Worm (Caenorhabditis elegans) whole organism, L1 larva: ENCODE data around the gene rhy-1.

ENCODE experiments used
- C16A3.4 ChIP-seq: fragments of 150-350 bp; optimal IDR thresholded peaks from 2 replicates; lab custom pipeline; 2014; ENCODE audit warnings: missing biosample characterization, missing genetic modification characterization
- C34B4.2 ChIP-seq: sonication (generic microtip); optimal IDR thresholded peaks from 2 replicates; lab custom pipeline; 2017; ENCODE audit warnings: mild to moderate bottlenecking, missing genetic modification characterization, missing compliant biosample characterization
- aha-1 ChIP-seq: fragments of 150-350 bp; optimal IDR thresholded peaks from 2 replicates; lab custom pipeline; 2014; ENCODE audit warnings: missing biosample characterization, missing genetic modification characterization
- alr-1 ChIP-seq: fragments of 200-800 bp; sonication (Bioruptor generic); optimal IDR thresholded peaks from 2 replicates; lab custom pipeline; 2018; ENCODE audit warnings: borderline replicate concordance, mild to moderate bottlenecking, missing genetic modification characterization, missing compliant biosample characterization
- blmp-1 ChIP-seq: fragments of 150-350 bp; optimal IDR thresholded peaks from 2 replicates; lab custom pipeline; 2014; ENCODE audit warnings: missing biosample characterization, missing genetic modification characterization
- ceh-63 ChIP-seq: fragments of 200-800 bp; sonication (Bioruptor generic); optimal IDR thresholded peaks from 2 replicates; lab custom pipeline; 2018; ENCODE audit warnings: mild to moderate bottlenecking, missing genetic modification characterization, missing compliant biosample characterization
- dpl-1 ChIP-seq, 3 experiments: fragments of 150-350 bp in 2 of 3; sonication (generic microtip) in 1 of 3; optimal IDR thresholded peaks; 2 replicates each; lab custom pipeline; 2014 to 2017; ENCODE audit warnings: missing biosample characterization in 3 of 3, missing genetic modification characterization in 3 of 3, missing genetic modification reagents in 3 of 3
- efl-1 ChIP-seq, 4 experiments: fragments of 150-350 bp; optimal IDR thresholded peaks in 3 of 4; peaks in 1 of 4; 1 replicate in 1 of 4; 2 replicates in 3 of 4; lab custom pipeline; 2014; ENCODE audit warnings: missing biosample characterization in 2 of 4, missing genetic modification characterization in 2 of 4, missing genetic modification reagents in 2 of 4
- egl-13 ChIP-seq: sonication (generic microtip); optimal IDR thresholded peaks from 2 replicates; lab custom pipeline; 2016; ENCODE audit warnings: missing genotype, missing genetic modification reagents, missing genetic modification characterization, missing compliant biosample characterization
- elt-3 ChIP-seq, 6 experiments: fragments of 150-350 bp in 1 of 6; sonication (generic microtip); optimal IDR thresholded peaks; 2 replicates each; lab custom pipeline; 2017 to 2018; ENCODE audit warnings: missing biosample characterization in 6 of 6, missing genetic modification characterization in 6 of 6, inconsistent platforms in 1 of 6
- fkh-10 ChIP-seq: sonication (generic microtip); optimal IDR thresholded peaks from 2 replicates; lab custom pipeline; 2017; ENCODE audit warnings: missing biosample characterization, missing genetic modification reagents, missing genetic modification characterization
- fkh-8 ChIP-seq: sonication (generic microtip); optimal IDR thresholded peaks from 2 replicates; lab custom pipeline; 2016; ENCODE audit warnings: mild to moderate bottlenecking, missing genetic modification characterization, missing compliant biosample characterization
- hlh-17 ChIP-seq: fragments of 200-800 bp; sonication (Bioruptor generic); optimal IDR thresholded peaks from 2 replicates; lab custom pipeline; 2018; ENCODE audit warnings: missing genetic modification characterization, mild to moderate bottlenecking, missing compliant biosample characterization, moderate library complexity, borderline replicate concordance
- hlh-4 ChIP-seq: sonication (generic microtip); optimal IDR thresholded peaks from 2 replicates; lab custom pipeline; 2016; ENCODE audit warnings: mild to moderate bottlenecking, missing genetic modification characterization, missing compliant biosample characterization
- irx-1 ChIP-seq: sonication (generic microtip); optimal IDR thresholded peaks from 2 replicates; lab custom pipeline; 2016; ENCODE audit warnings: missing genetic modification characterization, missing compliant biosample characterization
- isw-1 ChIP-seq: fragments of 200-800 bp; sonication (Bioruptor generic); IDR thresholded peaks from 2 replicates; pipeline ENCODE4 v1.3.6; 2022; ENCODE audit warnings: missing genetic modification characterization, missing compliant biosample characterization
- jun-1 ChIP-seq: fragments of 150-350 bp; optimal IDR thresholded peaks from 2 replicates; lab custom pipeline; 2014; ENCODE audit warnings: missing biosample characterization, missing genetic modification reagents, missing genetic modification characterization
- lin-13 ChIP-seq: fragments of 150-350 bp; optimal IDR thresholded peaks from 2 replicates; lab custom pipeline; 2014; ENCODE audit warnings: missing biosample characterization, missing genetic modification reagents, missing genetic modification characterization
- lin-14 ChIP-seq: fragments of 200-800 bp; sonication (Bioruptor generic); optimal IDR thresholded peaks from 2 replicates; lab custom pipeline; 2018; ENCODE audit warnings: mild to moderate bottlenecking, missing genetic modification characterization, moderate library complexity, missing compliant biosample characterization
- lin-15B ChIP-seq: fragments of 150-350 bp; sonication (generic microtip); optimal IDR thresholded peaks from 3 replicates; lab custom pipeline; 2014; ENCODE audit warnings: missing biosample characterization, missing genetic modification characterization
- lin-35 ChIP-seq, 2 experiments: fragments of 150-350 bp; optimal IDR thresholded peaks; 2 replicates each; lab custom pipeline; 2014; ENCODE audit warnings: missing biosample characterization in 2 of 2, missing genetic modification characterization in 2 of 2, missing genetic modification reagents in 2 of 2
- lsy-2 ChIP-seq, 2 experiments: fragments of 150-350 bp; optimal IDR thresholded peaks; 2 replicates each; lab custom pipeline; 2014; ENCODE audit warnings: missing biosample characterization in 2 of 2, missing genetic modification characterization in 2 of 2
- mdl-1 ChIP-seq, 2 experiments: fragments of 150-350 bp; optimal IDR thresholded peaks; 2 replicates each; lab custom pipeline; 2014 to 2017; ENCODE audit warnings: missing biosample characterization in 2 of 2, missing genetic modification characterization in 2 of 2, inconsistent platforms in 1 of 2
- mep-1 ChIP-seq: fragments of 150-350 bp; optimal IDR thresholded peaks from 2 replicates; lab custom pipeline; 2014; ENCODE audit warnings: missing biosample characterization, missing genetic modification characterization
- nhr-19 ChIP-seq: fragments of 200-800 bp; sonication (Bioruptor generic); conservative IDR thresholded peaks from 2 replicates; pipeline ENCODE4 v1.3.6; 2022; ENCODE audit warnings: missing genetic modification characterization, missing compliant biosample characterization
- nhr-20 ChIP-seq: sonication (generic microtip); optimal IDR thresholded peaks from 2 replicates; lab custom pipeline; 2016; ENCODE audit warnings: mild to moderate bottlenecking, missing genetic modification characterization, missing compliant biosample characterization
- nhr-28 ChIP-seq: fragments of 150-350 bp; optimal IDR thresholded peaks from 2 replicates; lab custom pipeline; 2014; ENCODE audit warnings: missing biosample characterization, missing genetic modification characterization
- nhr-47 ChIP-seq: sonication (generic microtip); optimal IDR thresholded peaks from 2 replicates; lab custom pipeline; 2016; ENCODE audit warnings: mild to moderate bottlenecking, missing genetic modification characterization, moderate library complexity, missing compliant biosample characterization
- nhr-71 ChIP-seq: sonication (generic microtip); optimal IDR thresholded peaks from 2 replicates; lab custom pipeline; 2016; ENCODE audit warnings: mild to moderate bottlenecking, missing genetic modification characterization, moderate library complexity, missing compliant biosample characterization
- nhr-76 ChIP-seq: sonication (generic microtip); optimal IDR thresholded peaks from 2 replicates; lab custom pipeline; 2017; ENCODE audit warnings: missing biosample characterization, missing genetic modification characterization
- nhr-85 ChIP-seq: sonication (generic microtip); peaks from one replicate; lab custom pipeline; 2016; ENCODE audit warnings: missing genetic modification characterization, inconsistent platforms, missing compliant biosample characterization
- nhr-90 ChIP-seq: sonication (generic microtip); optimal IDR thresholded peaks from 2 replicates; lab custom pipeline; 2016; ENCODE audit warnings: mild to moderate bottlenecking, missing genetic modification characterization, missing compliant biosample characterization; ENCODE audit not compliant: poor library complexity
- rnt-1 ChIP-seq: sonication (generic microtip); optimal IDR thresholded peaks from 2 replicates; lab custom pipeline; 2016; ENCODE audit warnings: mild to moderate bottlenecking, missing genetic modification characterization, moderate library complexity, missing compliant biosample characterization
- skn-1 ChIP-seq: fragments of 150-350 bp; optimal IDR thresholded peaks from 2 replicates; lab custom pipeline; 2014; ENCODE audit warnings: missing biosample characterization, missing genetic modification characterization
- snu-23 ChIP-seq: sonication (generic microtip); optimal IDR thresholded peaks from 2 replicates; lab custom pipeline; 2016; ENCODE audit warnings: missing genetic modification characterization, missing compliant biosample characterization
- tbx-2 ChIP-seq: sonication (generic microtip); optimal IDR thresholded peaks from 2 replicates; lab custom pipeline; 2016; ENCODE audit warnings: missing genetic modification characterization, missing compliant biosample characterization
- unc-130 ChIP-seq: fragments of 150-350 bp; optimal IDR thresholded peaks from 2 replicates; lab custom pipeline; 2017; ENCODE audit warnings: missing biosample characterization, missing genetic modification characterization, inconsistent platforms

Gene rhy-1

ce11 chrII:9158029-9158428, 3.1 kb upstream of the rhy-1 start, which contains the start of gene oac-54:
TSS of gene oac-54 (plus strand) at chrII:9158111.
- TF ChIP-seq ceh-63 (GFP tag; lab: Kevin White, UChicago) (no peak), nhr-28 (tag; lab: Kevin White, UChicago) (no peak), fkh-8 (tag; lab: Kevin White, UChicago) (no peak)

ce11 chrII:9160197-9160806, 877 bp upstream of the rhy-1 start:
- TF ChIP-seq nhr-19 (GFP tag; lab: Robert Waterston, UW) (no peak; the same call in 1 of the 2 replicates), unc-130 (tag; lab: Kevin White, UChicago) (peak; percentile 62), nhr-20 (peak; percentile 78), egl-13 (tag; lab: Kevin White, UChicago) (no peak), lin-15B (tag; lab: Kevin White, UChicago) (no peak), C34B4.2 (tag; lab: Kevin White, UChicago) (no peak), skn-1 (tag; lab: Kevin White, UChicago) (peak; percentile 90), elt-3 (tag; optimal IDR thresholded peaks at IDR 0.05; lab: Kevin White, UChicago) (peak in 5 of 6 experiments; percentile 18 to 96 (median 82)), blmp-1 (tag; lab: Kevin White, UChicago) (peak; percentile 89), lin-35 (GFP tag; optimal IDR thresholded peaks at IDR 0.05; lab: Kevin White, UChicago) (peak in 1 of 2 experiments; percentile 42), nhr-47 (tag; lab: Kevin White, UChicago) (peak; percentile 39), nhr-85 (tag; lab: Kevin White, UChicago) (peak; percentile 90), nhr-90 (tag; lab: Kevin White, UChicago) (peak; percentile 65), snu-23 (peak; percentile 43), rnt-1 (tag; lab: Kevin White, UChicago) (no peak), aha-1 (peak; percentile 83), lsy-2 (tag; optimal IDR thresholded peaks at IDR 0.05; lab: Kevin White, UChicago) (no peak), efl-1 (optimal IDR thresholded peaks at IDR 0.05; lab: Kevin White, UChicago) (no peak), efl-1 (GFP tag; optimal IDR thresholded peaks at IDR 0.05 in 1 of 2; lab: Kevin White, UChicago) (peak in 1 of 2 experiments; percentile 87), mep-1 (tag; lab: Kevin White, UChicago) (peak; percentile 19), irx-1 (tag; lab: Kevin White, UChicago) (no peak), nhr-71 (tag; lab: Kevin White, UChicago) (peak; percentile 60), lin-14 (GFP tag; lab: Kevin White, UChicago) (peak; percentile 69), mdl-1 (tag; optimal IDR thresholded peaks at IDR 0.05; lab: Kevin White, UChicago) (peak in 1 of 2 experiments; percentile 58), nhr-76 (tag; lab: Kevin White, UChicago) (peak; percentile 0), jun-1 (tag; lab: Kevin White, UChicago) (no peak), tbx-2 (peak; percentile 34), C16A3.4 (tag; lab: Kevin White, UChicago) (peak; percentile 14)

- TF ChIP-seq hlh-17 (GFP tag; lab: Kevin White, UChicago) (no peak), isw-1 (no peak), fkh-10 (GFP tag; lab: Kevin White, UChicago) (no peak), alr-1 (no peak), hlh-4 (tag; lab: Kevin White, UChicago) (no peak), nhr-85 (tag; lab: Kevin White, UChicago) (no peak), dpl-1 (GFP tag; optimal IDR thresholded peaks at IDR 0.05; lab: Kevin White, UChicago) (no peak), lin-13 (GFP tag; lab: Kevin White, UChicago) (no peak), efl-1 (optimal IDR thresholded peaks at IDR 0.05; lab: Kevin White, UChicago) (no peak), efl-1 (GFP tag; optimal IDR thresholded peaks at IDR 0.05 in 1 of 2; lab: Kevin White, UChicago) (no peak), lsy-2 (tag; optimal IDR thresholded peaks at IDR 0.05; lab: Kevin White, UChicago) (no peak)
- TF ChIP-seq, all 84 proteins: peak for 0
Observed at ce11 chrII:9163348-9163747, 2.2 kb downstream of the rhy-1 start.
